Worm (Caenorhabditis elegans): Measurements from ENCODE around the gene M05D6.9.

DNA sequence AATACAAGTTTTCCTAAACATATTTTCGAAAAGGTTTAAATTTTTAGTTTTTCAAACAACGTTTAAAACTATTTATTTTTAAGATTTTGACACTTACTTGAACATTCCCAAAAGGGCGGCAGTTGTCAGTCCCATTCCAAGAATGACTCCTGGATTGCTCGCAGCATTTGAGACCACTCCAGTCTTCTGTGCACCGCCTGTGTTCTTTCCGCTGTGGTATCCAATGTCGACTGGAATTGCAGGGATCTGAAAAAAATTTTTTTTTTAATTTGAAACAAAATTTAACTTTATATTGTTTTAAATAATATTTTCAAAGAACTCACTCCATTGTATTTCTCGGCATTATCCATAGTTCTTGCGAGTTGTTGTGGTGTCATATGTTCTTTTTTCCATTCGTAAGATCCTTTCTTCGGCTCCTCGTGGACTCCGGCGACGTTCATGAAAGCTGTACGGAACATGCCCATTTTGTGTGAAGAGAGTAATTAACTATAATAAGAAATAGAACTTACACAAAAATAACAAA, 12.3 kb upstream of the M05D6.9 start, which contains the start of gene M05D6.5:
- TF ChIP-seq him-1 (tag; optimal IDR thresholded peaks at IDR 0.05), result no peak
- TF ChIP-seq dao-5 (tag; optimal IDR thresholded peaks at IDR 0.05), result no peak
- no peak for TF ChIP-seq W03F9.2 (tag; optimal IDR thresholded peaks at IDR 0.05)
